Fruit fly (Drosophila melanogaster) whole organism, embryonic: ENCODE measurements around the gene Phae1.

Experiments
- Atf-2 ChIP-seq: fragments of 200-800 bp; sonication (Bioruptor generic); optimal IDR thresholded peaks from 2 replicates; lab custom pipeline; 2016; ENCODE audit warnings: missing biosample characterization, missing genetic modification characterization
- Atf6 ChIP-seq: fragments of 200-800 bp; sonication (Bioruptor generic); IDR thresholded peaks from 2 replicates; pipeline ENCODE4 v1.3.6; 2022; ENCODE audit warnings: missing biosample characterization, missing genetic modification characterization
- CG10654 ChIP-seq: fragments of 200-800 bp; sonication (Bioruptor generic); optimal IDR thresholded peaks from 2 replicates; lab custom pipeline; 2016; ENCODE audit warnings: missing biosample characterization, missing genetic modification characterization
- CG11085 ChIP-seq: fragments of 200-800 bp; sonication (Bioruptor generic); IDR thresholded peaks from 2 replicates; pipeline ENCODE4 v1.3.6; 2022; ENCODE audit warnings: missing biosample characterization, missing genetic modification characterization
- CG11398 ChIP-seq: fragments of 200-800 bp; sonication (Bioruptor generic); optimal IDR thresholded peaks from 2 replicates; lab custom pipeline; 2016; ENCODE audit warnings: missing biosample characterization, missing genetic modification characterization
- CG12155 ChIP-seq: fragments of 200-800 bp; sonication (Bioruptor generic); optimal IDR thresholded peaks from 3 replicates; lab custom pipeline; 2016; ENCODE audit warnings: missing biosample characterization, missing genetic modification characterization
- CG14014 ChIP-seq: fragments of 200-800 bp; sonication (Bioruptor generic); IDR thresholded peaks from 2 replicates; pipeline ENCODE4 v1.3.6; 2022; ENCODE audit warnings: missing biosample characterization, missing genetic modification characterization
- CG14710 ChIP-seq: fragments of 200-800 bp; sonication (Bioruptor generic); optimal IDR thresholded peaks from 3 replicates; lab custom pipeline; 2019; ENCODE audit warnings: missing biosample characterization, mild to moderate bottlenecking, missing genetic modification characterization, moderate library complexity
- CG1529 ChIP-seq: fragments of 200-800 bp; sonication (Bioruptor generic); optimal IDR thresholded peaks from 3 replicates; lab custom pipeline; 2018; ENCODE audit warnings: missing biosample characterization, missing genetic modification characterization
- CG15479 ChIP-seq: fragments of 200-800 bp; sonication (Bioruptor generic); optimal IDR thresholded peaks from 3 replicates; lab custom pipeline; 2019; ENCODE audit warnings: missing biosample characterization, mild to moderate bottlenecking, missing genetic modification characterization, moderate library complexity
- CG16813 ChIP-seq: fragments of 200-800 bp; sonication (Bioruptor generic); IDR thresholded peaks from 3 replicates; pipeline ENCODE4 v1.3.6; 2022; ENCODE audit warnings: missing biosample characterization, missing genetic modification characterization; ENCODE audit not compliant: partially characterized antibody
- CG17912 ChIP-seq: fragments of 200-800 bp; sonication (Bioruptor generic); optimal IDR thresholded peaks from 2 replicates; lab custom pipeline; 2018; ENCODE audit warnings: missing biosample characterization, mild to moderate bottlenecking, missing genetic modification characterization
- CG30020 ChIP-seq: fragments of 200-800 bp; optimal IDR thresholded peaks from 2 replicates; lab custom pipeline; 2019; ENCODE audit warnings: missing biosample characterization, mild to moderate bottlenecking, missing genetic modification characterization, moderate library complexity
- CG3065 ChIP-seq: fragments of 200-800 bp; sonication (Bioruptor generic); optimal IDR thresholded peaks from 2 replicates; lab custom pipeline; 2016; ENCODE audit warnings: missing biosample characterization, missing genetic modification characterization
- CG3838 ChIP-seq: fragments of 200-800 bp; sonication (Bioruptor generic); optimal IDR thresholded peaks from 3 replicates; lab custom pipeline; 2016; ENCODE audit warnings: missing biosample characterization, missing genetic modification characterization
- CG6689 ChIP-seq: fragments of 200-800 bp; sonication (Bioruptor generic); IDR thresholded peaks from 2 replicates; pipeline ENCODE4 v1.3.6; 2022; ENCODE audit warnings: missing biosample characterization, missing genetic modification characterization
- CG7928 ChIP-seq: fragments of 200-800 bp; sonication (Bioruptor generic); optimal IDR thresholded peaks from 2 replicates; lab custom pipeline; 2017; ENCODE audit warnings: missing biosample characterization, mild to moderate bottlenecking, missing genetic modification characterization
- CG7963 ChIP-seq: fragments of 200-800 bp; sonication (Bioruptor generic); IDR thresholded peaks from 3 replicates; pipeline ENCODE4 v1.3.6; 2022; ENCODE audit warnings: missing biosample characterization, missing genetic modification characterization; ENCODE audit not compliant: partially characterized antibody
- CG7987 ChIP-seq: fragments of 200-800 bp; sonication (Bioruptor generic); optimal IDR thresholded peaks from 2 replicates; lab custom pipeline; 2018; ENCODE audit warnings: missing biosample characterization, mild to moderate bottlenecking, missing genetic modification characterization, moderate library complexity
- CG8359 ChIP-seq: fragments of 200-800 bp; sonication (Bioruptor generic); optimal IDR thresholded peaks from 2 replicates; lab custom pipeline; 2017; ENCODE audit warnings: missing biosample characterization, mild to moderate bottlenecking, missing genetic modification characterization, borderline replicate concordance
- Dbx ChIP-seq: fragments of 200-800 bp; sonication (Bioruptor generic); IDR thresholded peaks from 3 replicates; pipeline ENCODE4 v1.3.6; 2022; ENCODE audit warnings: missing biosample characterization, missing genetic modification characterization
- Doc3 ChIP-seq: fragments of 200-800 bp; sonication (Bioruptor generic); IDR thresholded peaks from 3 replicates; pipeline ENCODE4 v1.3.6; 2022; ENCODE audit warnings: missing biosample characterization, missing genetic modification characterization; ENCODE audit not compliant: partially characterized antibody
- Dref ChIP-seq: fragments of 200-800 bp; sonication (Bioruptor generic); IDR thresholded peaks from 2 replicates; pipeline ENCODE4 v1.3.6; 2022; ENCODE audit warnings: missing biosample characterization, missing genetic modification characterization
- Drgx ChIP-seq: fragments of 200-800 bp; sonication (Bioruptor generic); IDR thresholded peaks from 2 replicates; pipeline ENCODE4 v1.3.6; 2022; ENCODE audit warnings: missing biosample characterization, missing genetic modification characterization
- Hr51 ChIP-seq, 2 experiments: fragments of 200-800 bp; sonication (Bioruptor generic); optimal IDR thresholded peaks; 2 replicates in 1 of 2; 3 replicates in 1 of 2; lab custom pipeline; 2016 to 2018; ENCODE audit warnings: missing biosample characterization in 2 of 2, missing genetic modification characterization in 2 of 2, mild to moderate bottlenecking in 1 of 2, moderate library complexity in 1 of 2
- Nf-YB ChIP-seq: fragments of 200-800 bp; sonication (Bioruptor generic); optimal IDR thresholded peaks from 3 replicates; lab custom pipeline; 2019; ENCODE audit warnings: missing biosample characterization, mild to moderate bottlenecking, missing genetic modification characterization, moderate library complexity
- PHDP ChIP-seq: fragments of 200-800 bp; sonication (Bioruptor generic); optimal IDR thresholded peaks from 3 replicates; lab custom pipeline; 2018; ENCODE audit warnings: missing biosample characterization, mild to moderate bottlenecking, missing genetic modification characterization, moderate library complexity
- Sox102F ChIP-seq: fragments of 200-800 bp; sonication (Bioruptor generic); optimal IDR thresholded peaks from 2 replicates; lab custom pipeline; 2018; ENCODE audit warnings: missing biosample characterization, mild to moderate bottlenecking, missing genetic modification characterization, moderate library complexity
- ash1 ChIP-seq: fragments of 200-800 bp; sonication (Bioruptor generic); optimal IDR thresholded peaks from 2 replicates; lab custom pipeline; 2018; ENCODE audit warnings: missing biosample characterization, mild to moderate bottlenecking, missing genetic modification characterization
- bsh ChIP-seq, 2 experiments: fragments of 200-800 bp; sonication (Bioruptor generic); optimal IDR thresholded peaks; 2 replicates each; lab custom pipeline; 2017 to 2018; ENCODE audit warnings: mild to moderate bottlenecking in 2 of 2, missing biosample characterization in 2 of 2, missing genetic modification characterization in 2 of 2, moderate library complexity in 1 of 2
- cg ChIP-seq: fragments of 200-800 bp; sonication (Bioruptor generic); optimal IDR thresholded peaks from 3 replicates; lab custom pipeline; 2019; ENCODE audit warnings: missing biosample characterization, mild to moderate bottlenecking, missing genetic modification characterization, moderate library complexity
- chinmo ChIP-seq: fragments of 200-800 bp; sonication (Bioruptor generic); IDR thresholded peaks from 4 replicates; pipeline ENCODE4 v1.3.6; 2022; ENCODE audit warnings: missing biosample characterization, missing genetic modification characterization; ENCODE audit not compliant: partially characterized antibody
- chm ChIP-seq: fragments of 200-800 bp; sonication (Bioruptor generic); IDR thresholded peaks from 2 replicates; pipeline ENCODE4 v1.3.6; 2022; ENCODE audit warnings: missing biosample characterization, missing genetic modification characterization
- dan ChIP-seq: fragments of 200-800 bp; sonication (Bioruptor generic); IDR thresholded peaks from 2 replicates; pipeline ENCODE4 v1.3.6; 2022; ENCODE audit warnings: missing biosample characterization, missing genetic modification characterization
- dmrt99B ChIP-seq: fragments of 200-800 bp; sonication (Bioruptor generic); optimal IDR thresholded peaks from 2 replicates; lab custom pipeline; 2018; ENCODE audit warnings: missing biosample characterization, mild to moderate bottlenecking, missing genetic modification characterization, moderate library complexity
- fd64A ChIP-seq: fragments of 200-800 bp; sonication (Bioruptor generic); optimal IDR thresholded peaks from 3 replicates; lab custom pipeline; 2018; ENCODE audit warnings: missing biosample characterization, mild to moderate bottlenecking, missing genetic modification characterization
- gcm2 ChIP-seq: fragments of 200-800 bp; sonication (Bioruptor generic); optimal IDR thresholded peaks from 2 replicates; lab custom pipeline; 2016; ENCODE audit warnings: missing biosample characterization, missing genetic modification characterization
- gsb ChIP-seq: fragments of 200-800 bp; sonication (Bioruptor generic); IDR thresholded peaks from 2 replicates; pipeline ENCODE4 v1.3.6; 2022; ENCODE audit warnings: missing biosample characterization, missing genetic modification characterization
- hb ChIP-seq: fragments of 200-800 bp; sonication (Bioruptor generic); IDR thresholded peaks from 3 replicates; pipeline ENCODE4 v1.3.6; 2022; ENCODE audit warnings: missing biosample characterization, missing genetic modification characterization; ENCODE audit not compliant: partially characterized antibody
- hth ChIP-seq: fragments of >200 bp; optimal IDR thresholded peaks from 2 replicates; lab custom pipeline; 2017; ENCODE audit warnings: inconsistent platforms
- oc ChIP-seq: fragments of 200-800 bp; sonication (Bioruptor generic); optimal IDR thresholded peaks from 2 replicates; lab custom pipeline; 2018; ENCODE audit warnings: missing biosample characterization, mild to moderate bottlenecking, missing genetic modification characterization, moderate library complexity
- pum ChIP-seq: fragments of 200-800 bp; sonication (Bioruptor generic); optimal IDR thresholded peaks from 2 replicates; lab custom pipeline; 2016; ENCODE audit warnings: missing biosample characterization, missing genetic modification characterization
- ro ChIP-seq: fragments of 200-800 bp; sonication (Bioruptor generic); IDR thresholded peaks from 2 replicates; pipeline ENCODE4 v1.3.6; 2022; ENCODE audit warnings: missing biosample characterization, missing genetic modification characterization
- stc ChIP-seq: fragments of 200-800 bp; sonication (Bioruptor generic); IDR thresholded peaks from 2 replicates; pipeline ENCODE4 v1.3.6; 2022; ENCODE audit warnings: missing biosample characterization, missing genetic modification characterization
- sug ChIP-seq: fragments of 200-800 bp; optimal IDR thresholded peaks from 2 replicates; lab custom pipeline; 2019; ENCODE audit warnings: missing biosample characterization, mild to moderate bottlenecking, missing genetic modification characterization, moderate library complexity
- tin ChIP-seq: fragments of 200-800 bp; sonication (Bioruptor generic); optimal IDR thresholded peaks from 3 replicates; lab custom pipeline; 2016; ENCODE audit warnings: missing biosample characterization, missing genetic modification characterization
- tll ChIP-seq, 2 experiments: fragments of 200-800 bp in 1 of 2; fragments of >200 bp in 1 of 2; sonication (Bioruptor generic) in 1 of 2; optimal IDR thresholded peaks; 2 replicates each; lab custom pipeline; 2017 to 2019; ENCODE audit warnings: missing biosample characterization in 2 of 2, missing genetic modification characterization in 2 of 2, mild to moderate bottlenecking in 1 of 2, moderate library complexity in 1 of 2
- twi ChIP-seq: fragments of 200-800 bp; optimal IDR thresholded peaks from 2 replicates; lab custom pipeline; 2019; ENCODE audit warnings: missing biosample characterization, mild to moderate bottlenecking, missing genetic modification characterization, moderate library complexity
- tx ChIP-seq: fragments of 200-800 bp; sonication (Bioruptor generic); optimal IDR thresholded peaks from 2 replicates; lab custom pipeline; 2016; ENCODE audit warnings: missing biosample characterization, missing genetic modification characterization
- vfl ChIP-seq: fragments of 200-800 bp; sonication (Bioruptor generic); optimal IDR thresholded peaks from 2 replicates; lab custom pipeline; 2016; ENCODE audit warnings: missing biosample characterization, missing genetic modification characterization
- z ChIP-seq: fragments of 200-800 bp; sonication (Bioruptor generic); IDR thresholded peaks from 3 replicates; pipeline ENCODE4 v1.3.6; 2022; ENCODE audit warnings: missing biosample characterization, missing genetic modification characterization

Gene Phae1

dm6 chr2L:12063035-12063434 is 46.2 kb upstream of the Phae1 start, which contains the start of gene Rab3-GAP (continued):
- TF ChIP-seq chm (GFP tag; lab: Robert Waterston, UW) (no peak), vfl (GFP tag; lab: Kevin White, UChicago) (no peak), Nf-YB (GFP tag; lab: Kevin White, UChicago) (no peak), z (GFP tag; lab: Robert Waterston, UW) (no peak), PHDP (peak; percentile 29), CG7963 (GFP tag; lab: Robert Waterston, UW) (peak; percentile 42; the same call in 1 of the 3 replicates), CG6689 (GFP tag; lab: Robert Waterston, UW) (no peak), gcm2 (no peak), CG14014 (GFP tag; lab: Robert Waterston, UW) (no peak; the same call in 1 of the 2 replicates), Atf6 (GFP tag; lab: Robert Waterston, UW) (0 out of 2 replicates have a peak, but pooled peaks have one; percentile 15), CG11085 (GFP tag; lab: Robert Waterston, UW) (no peak), CG3838 (no peak), Doc3 (peak; percentile 48), Hr51 (GFP tag; optimal IDR thresholded peaks at IDR 0.05; lab: Kevin White, UChicago) (no peak), Dbx (GFP tag; lab: Robert Waterston, UW) (no peak), CG30020 (tag; lab: Kevin White, UChicago) (peak; percentile 26), gsb (GFP tag; lab: Robert Waterston, UW) (no peak), Sox102F (no peak), Dref (GFP tag; lab: Robert Waterston, UW) (peak; percentile 84), chinmo (GFP tag; lab: Robert Waterston, UW) (no peak), tin (peak; percentile 29), CG7987 (peak; percentile 18), CG10654 (no peak), CG3065 (GFP tag; lab: Kevin White, UChicago) (no peak), ash1 (GFP tag; lab: Kevin White, UChicago) (no peak), pum (no peak), hth (no peak), dan (no peak), ro (GFP tag; lab: Robert Waterston, UW) (no peak), CG14710 (peak; percentile 51), CG12155 (GFP tag; lab: Kevin White, UChicago) (peak; percentile 22), tll (GFP tag; optimal IDR thresholded peaks at IDR 0.05; lab: Kevin White, UChicago) (no peak), CG15479 (GFP tag; lab: Kevin White, UChicago) (no peak), CG7928 (GFP tag; lab: Kevin White, UChicago) (no peak), tx (GFP tag; lab: Kevin White, UChicago) (no peak), dmrt99B (tag; lab: Kevin White, UChicago) (no peak), CG11398 (GFP tag; lab: Kevin White, UChicago) (no peak), oc (tag; lab: Kevin White, UChicago) (no peak), CG1529 (GFP tag; lab: Kevin White, UChicago) (no peak), twi (no peak), bsh (GFP tag; optimal IDR thresholded peaks at IDR 0.05; lab: Kevin White, UChicago) (peak in 1 of 2 experiments; percentile 39), Atf-2 (GFP tag; lab: Kevin White, UChicago) (no peak), CG16813 (GFP tag; lab: Robert Waterston, UW) (peak; percentile 45; the same call in 2 of the 3 replicates), CG8359 (no peak), fd64A (GFP tag; lab: Kevin White, UChicago) (no peak), sug (no peak), stc (GFP tag; lab: Robert Waterston, UW) (no peak; the same call in 1 of the 2 replicates), hb (0 out of 3 replicates have a peak, but pooled peaks have one; percentile 5), CG17912 (GFP tag; lab: Kevin White, UChicago) (no peak), cg (GFP tag; lab: Kevin White, UChicago) (no peak), Drgx (no peak)
